Worm (Caenorhabditis elegans): ENCODE results near the gene gst-39.

DNA sequence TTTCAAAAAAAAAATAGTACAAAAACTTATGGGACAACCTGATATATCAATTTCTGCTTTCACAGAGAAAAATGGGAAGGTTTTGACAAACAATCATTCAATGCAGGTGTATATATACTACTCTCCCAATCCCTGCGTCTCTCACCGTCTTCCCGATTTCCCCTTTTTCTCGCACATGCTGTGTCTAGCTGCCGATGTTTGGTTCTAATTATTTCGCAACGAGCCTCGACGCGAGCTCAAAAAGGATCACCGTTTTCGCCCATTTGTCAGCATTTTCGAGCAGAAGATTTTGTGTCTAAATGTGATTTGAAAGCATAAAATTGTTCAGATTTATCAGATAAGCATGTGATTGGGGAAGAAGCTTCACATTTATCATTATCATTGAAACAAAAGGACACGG lies 1.5 kb upstream of the gst-39 start:
- TF ChIP-seq tbx-8 (GFP tag; optimal IDR thresholded peaks at IDR 0.05) (no peak), blmp-1 (tag; optimal IDR thresholded peaks at IDR 0.05) (no peak), elt-3 (tag; optimal IDR thresholded peaks at IDR 0.05) (no peak), unc-39 (tag; optimal IDR thresholded peaks at IDR 0.05) (no peak), unc-62 (GFP tag; optimal IDR thresholded peaks at IDR 0.05) (no peak), drap-1 (GFP tag; optimal IDR thresholded peaks at IDR 0.05) (no peak), lsy-2 (tag; optimal IDR thresholded peaks at IDR 0.05) (no peak), lin-13 (tag; optimal IDR thresholded peaks at IDR 0.05) (no peak), mep-1 (tag; optimal IDR thresholded peaks at IDR 0.05) (no peak)

Data from whole organism, mixed stage, embryonic.